Worm (Caenorhabditis elegans): ENCODE measurements around the gene gcc-1.
A peak's percentile ranks its signal among the peaks of the same experiment; 100 is the strongest.

Gene gcc-1

DNA sequence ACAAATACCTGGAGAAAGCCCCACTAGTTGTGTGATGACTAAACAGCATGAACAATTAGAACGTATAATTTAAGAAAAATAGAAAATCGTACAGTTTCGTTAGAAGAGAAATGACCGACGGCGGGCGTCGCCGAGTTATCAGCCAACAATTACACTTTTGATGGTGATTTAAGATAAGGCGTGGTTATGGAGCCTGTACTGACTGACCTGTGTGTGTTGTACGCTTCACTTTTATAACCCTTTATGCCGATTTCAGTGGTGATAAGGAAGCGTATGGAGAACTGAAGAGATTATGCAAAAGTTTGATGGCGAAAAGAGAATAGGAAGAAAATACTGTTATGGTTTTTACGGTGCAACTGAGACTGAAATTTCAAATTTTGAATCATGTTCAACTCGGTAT lies 6.6 kb upstream of the gcc-1 start:
- TF ChIP-seq elt-1 (tag; optimal IDR thresholded peaks at IDR 0.05), result no peak
- TF ChIP-seq nhr-11 (tag; optimal IDR thresholded peaks at IDR 0.05), result no peak
- TF ChIP-seq nfya-1 (tag; optimal IDR thresholded peaks at IDR 0.05; ENCODE audit: insufficient read depth), result no peak
- no peak for TF ChIP-seq R02D3.7 (tag; optimal IDR thresholded peaks at IDR 0.05)
- TF ChIP-seq fos-1 (tag; optimal IDR thresholded peaks at IDR 0.05), result no peak
- no peak for TF ChIP-seq daf-12 (tag; optimal IDR thresholded peaks at IDR 0.05)
- TF ChIP-seq ceh-82 (tag; optimal IDR thresholded peaks at IDR 0.05), result no peak
- peak; percentile 42 for TF ChIP-seq pha-4 (tag; optimal IDR thresholded peaks at IDR 0.05)
- TF ChIP-seq ceh-16 (tag; optimal IDR thresholded peaks at IDR 0.05), result no peak
- TF ChIP-seq hmg-11 (tag; optimal IDR thresholded peaks at IDR 0.05), result no peak
- TF ChIP-seq nhr-28 (tag; optimal IDR thresholded peaks at IDR 0.05), result no peak
- no peak for TF ChIP-seq eor-1 (tag; optimal IDR thresholded peaks at IDR 0.05)
- no peak for TF ChIP-seq nhr-77 (tag; optimal IDR thresholded peaks at IDR 0.05)
- no peak for TF ChIP-seq ceh-28 (tag; optimal IDR thresholded peaks at IDR 0.05)
- TF ChIP-seq zag-1 (tag; optimal IDR thresholded peaks at IDR 0.05), result no peak
- TF ChIP-seq skn-1 (tag; optimal IDR thresholded peaks at IDR 0.05), result no peak
- no peak for TF ChIP-seq nhr-76 (tag; optimal IDR thresholded peaks at IDR 0.05)
- TF ChIP-seq nhr-237 (tag; optimal IDR thresholded peaks at IDR 0.05), result no peak
- TF ChIP-seq fkh-2 (tag; optimal IDR thresholded peaks at IDR 0.05), result no peak
- TF ChIP-seq lin-39 (tag; optimal IDR thresholded peaks at IDR 0.05), result no peak
- no peak for TF ChIP-seq mdl-1 (tag; optimal IDR thresholded peaks at IDR 0.05)
- TF ChIP-seq jun-1 (tag; optimal IDR thresholded peaks at IDR 0.05), result peak; percentile 72
- TF ChIP-seq nhr-25 (tag; optimal IDR thresholded peaks at IDR 0.05), result no peak
- no peak for TF ChIP-seq aly-2 (tag; optimal IDR thresholded peaks at IDR 0.05)
- TF ChIP-seq snpc-4 (tag; optimal IDR thresholded peaks at IDR 0.05), result no peak
- TF ChIP-seq nhr-43 (tag; optimal IDR thresholded peaks at IDR 0.05; ENCODE audit: poor library complexity, severe bottlenecking), result no peak
- TF ChIP-seq elt-2 (tag; optimal IDR thresholded peaks at IDR 0.05), result peak; percentile 98
- no peak for TF ChIP-seq ceh-9 (tag; optimal IDR thresholded peaks at IDR 0.05)
- TF ChIP-seq sea-2 (GFP tag; optimal IDR thresholded peaks at IDR 0.05), result no peak
- TF ChIP-seq ZK546.5 (tag; optimal IDR thresholded peaks at IDR 0.05), result no peak
- peak; percentile 96 for TF ChIP-seq pqm-1 (tag; optimal IDR thresholded peaks at IDR 0.05)
- TF ChIP-seq nhr-12 (tag; optimal IDR thresholded peaks at IDR 0.05), result no peak

- TF ChIP-seq elt-2 (tag; optimal IDR thresholded peaks at IDR 0.05), result peak; percentile 49
- no peak for TF ChIP-seq ceh-82 (tag; optimal IDR thresholded peaks at IDR 0.05)
Observed at ce11 chrX:3154562-3154961, 5.2 kb upstream of the gcc-1 start.

DNA sequence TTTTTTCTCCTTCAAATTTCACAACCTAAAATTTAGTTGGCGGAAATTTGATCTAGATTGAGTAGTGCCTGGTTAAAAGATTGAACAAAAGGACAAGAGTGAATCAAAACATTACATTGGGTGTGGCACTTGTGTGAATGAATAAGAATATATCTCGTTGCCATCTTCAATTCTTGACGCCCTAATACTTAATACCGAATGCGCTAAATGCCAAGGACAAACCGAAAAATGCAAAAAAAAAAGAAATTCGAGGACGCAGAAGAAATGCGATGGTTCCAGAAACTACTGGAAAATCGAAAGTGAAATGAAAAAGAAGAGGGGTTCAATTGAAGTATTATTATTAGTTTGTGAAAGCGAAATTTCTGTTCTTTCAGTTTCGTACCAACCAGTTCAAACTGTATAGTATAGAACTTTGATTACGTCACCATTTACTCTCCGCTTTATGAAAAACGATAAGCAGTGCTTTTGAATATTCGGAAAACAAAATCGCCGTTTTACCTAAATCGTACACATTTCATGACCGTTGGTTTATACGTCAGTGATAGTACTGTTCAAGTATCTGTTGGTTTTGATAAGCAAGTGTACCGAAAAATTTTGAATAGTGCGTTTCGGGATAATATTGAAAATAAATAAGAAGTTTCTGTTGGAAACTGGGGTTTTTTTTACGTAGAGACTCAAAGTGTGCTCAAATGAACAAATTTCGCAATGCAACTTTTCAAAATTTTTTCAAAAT lies 4.5 kb upstream of the gcc-1 start:
- no peak for TF ChIP-seq R02D3.7 (tag; optimal IDR thresholded peaks at IDR 0.05)
- no peak for TF ChIP-seq tbx-2 (tag; optimal IDR thresholded peaks at IDR 0.05)
- TF ChIP-seq nhr-28 (tag; optimal IDR thresholded peaks at IDR 0.05), result no peak
- TF ChIP-seq nhr-76 (tag; optimal IDR thresholded peaks at IDR 0.05), result no peak
- TF ChIP-seq mml-1 (tag; optimal IDR thresholded peaks at IDR 0.05), result no peak
- TF ChIP-seq jun-1 (tag; optimal IDR thresholded peaks at IDR 0.05), result peak; percentile 45
- no peak for TF ChIP-seq fkh-10 (GFP tag; optimal IDR thresholded peaks at IDR 0.05)
- peak; percentile 54 for TF ChIP-seq nhr-25 (tag; optimal IDR thresholded peaks at IDR 0.05)
- TF ChIP-seq fos-1 (tag; optimal IDR thresholded peaks at IDR 0.05), result no peak
- TF ChIP-seq egl-5 (tag; optimal IDR thresholded peaks at IDR 0.05), result no peak
- peak; percentile 53 for TF ChIP-seq elt-2 (tag; optimal IDR thresholded peaks at IDR 0.05)
- no peak for TF ChIP-seq nhr-67 (tag; optimal IDR thresholded peaks at IDR 0.05)
- no peak for TF ChIP-seq nhr-237 (tag; optimal IDR thresholded peaks at IDR 0.05)
- TF ChIP-seq elt-3 (tag; optimal IDR thresholded peaks at IDR 0.05), result no peak
- no peak for TF ChIP-seq ceh-82 (tag; optimal IDR thresholded peaks at IDR 0.05)
- peak; percentile 23 for TF ChIP-seq pqm-1 (tag; optimal IDR thresholded peaks at IDR 0.05)
- no peak for TF ChIP-seq pha-4 (tag; optimal IDR thresholded peaks at IDR 0.05)
- TF ChIP-seq eor-1 (tag; optimal IDR thresholded peaks at IDR 0.05), result no peak

All from whole organism, L3 larva.